Worm (Caenorhabditis elegans) whole organism, L1 larva: ENCODE measurements around the gene C10E2.2.

Source experiments
- C04F5.9 ChIP-seq: sonication (generic microtip); optimal IDR thresholded peaks from 2 replicates; lab custom pipeline; 2016; ENCODE audit warnings: missing genetic modification characterization, missing compliant biosample characterization
- C34B4.2 ChIP-seq: sonication (generic microtip); optimal IDR thresholded peaks from 2 replicates; lab custom pipeline; 2017; ENCODE audit warnings: mild to moderate bottlenecking, missing genetic modification characterization, missing compliant biosample characterization
- Y116A8C.19 ChIP-seq: sonication (generic microtip); optimal IDR thresholded peaks from 2 replicates; lab custom pipeline; 2016; ENCODE audit warnings: missing compliant biosample characterization, missing genetic modification characterization, borderline replicate concordance
- aly-2 ChIP-seq: fragments of 150-350 bp; optimal IDR thresholded peaks from 2 replicates; lab custom pipeline; 2014; ENCODE audit warnings: missing biosample characterization, missing genetic modification characterization
- ama-1 ChIP-seq: fragments of 150-350 bp; optimal IDR thresholded peaks from 2 replicates; lab custom pipeline; 2014
- blmp-1 ChIP-seq: fragments of 150-350 bp; optimal IDR thresholded peaks from 2 replicates; lab custom pipeline; 2014; ENCODE audit warnings: missing biosample characterization, missing genetic modification characterization
- ceh-82 ChIP-seq, 3 experiments: fragments of 150-350 bp in 1 of 3; sonication (generic microtip) in 2 of 3; optimal IDR thresholded peaks; 2 replicates each; lab custom pipeline; 2014 to 2017; ENCODE audit warnings: missing biosample characterization in 3 of 3, missing genetic modification characterization in 3 of 3
- ceh-88 ChIP-seq: fragments of 200-800 bp; sonication (Bioruptor generic); IDR thresholded peaks from 2 replicates; pipeline ENCODE4 v1.3.6; 2022; ENCODE audit warnings: missing genetic modification characterization, missing compliant biosample characterization
- efl-1 ChIP-seq, 4 experiments: fragments of 150-350 bp; optimal IDR thresholded peaks in 3 of 4; peaks in 1 of 4; 1 replicate in 1 of 4; 2 replicates in 3 of 4; lab custom pipeline; 2014; ENCODE audit warnings: missing biosample characterization in 2 of 4, missing genetic modification characterization in 2 of 4, missing genetic modification reagents in 2 of 4
- egl-13 ChIP-seq: sonication (generic microtip); optimal IDR thresholded peaks from 2 replicates; lab custom pipeline; 2016; ENCODE audit warnings: missing genotype, missing genetic modification reagents, missing genetic modification characterization, missing compliant biosample characterization
- elt-2 ChIP-seq: sonication (generic microtip); optimal IDR thresholded peaks from 2 replicates; lab custom pipeline; 2016; ENCODE audit warnings: missing genetic modification characterization, mild to moderate bottlenecking, inconsistent platforms, missing compliant biosample characterization, missing genetic modification reagents
- elt-3 ChIP-seq, 6 experiments: fragments of 150-350 bp in 1 of 6; sonication (generic microtip); optimal IDR thresholded peaks; 2 replicates each; lab custom pipeline; 2017 to 2018; ENCODE audit warnings: missing biosample characterization in 6 of 6, missing genetic modification characterization in 6 of 6, inconsistent platforms in 1 of 6
- ets-5 ChIP-seq: fragments of 200-800 bp; sonication (Bioruptor generic); IDR thresholded peaks from 2 replicates; pipeline ENCODE4 v1.3.6; 2022; ENCODE audit warnings: missing genetic modification characterization, missing compliant biosample characterization
- fkh-10 ChIP-seq: sonication (generic microtip); optimal IDR thresholded peaks from 2 replicates; lab custom pipeline; 2017; ENCODE audit warnings: missing biosample characterization, missing genetic modification reagents, missing genetic modification characterization
- fkh-8 ChIP-seq: sonication (generic microtip); optimal IDR thresholded peaks from 2 replicates; lab custom pipeline; 2016; ENCODE audit warnings: mild to moderate bottlenecking, missing genetic modification characterization, missing compliant biosample characterization
- hlh-17 ChIP-seq: fragments of 200-800 bp; sonication (Bioruptor generic); optimal IDR thresholded peaks from 2 replicates; lab custom pipeline; 2018; ENCODE audit warnings: missing genetic modification characterization, mild to moderate bottlenecking, missing compliant biosample characterization, moderate library complexity, borderline replicate concordance
- lin-14 ChIP-seq: fragments of 200-800 bp; sonication (Bioruptor generic); optimal IDR thresholded peaks from 2 replicates; lab custom pipeline; 2018; ENCODE audit warnings: mild to moderate bottlenecking, missing genetic modification characterization, moderate library complexity, missing compliant biosample characterization
- lin-35 ChIP-seq, 2 experiments: fragments of 150-350 bp; optimal IDR thresholded peaks; 2 replicates each; lab custom pipeline; 2014; ENCODE audit warnings: missing biosample characterization in 2 of 2, missing genetic modification characterization in 2 of 2, missing genetic modification reagents in 2 of 2
- lin-39 ChIP-seq: fragments of 150-350 bp; optimal IDR thresholded peaks from 2 replicates; lab custom pipeline; 2014; ENCODE audit warnings: missing biosample characterization, missing genetic modification reagents, missing genetic modification characterization
- lsy-2 ChIP-seq, 2 experiments: fragments of 150-350 bp; optimal IDR thresholded peaks; 2 replicates each; lab custom pipeline; 2014; ENCODE audit warnings: missing biosample characterization in 2 of 2, missing genetic modification characterization in 2 of 2
- mab-9 ChIP-seq: fragments of 200-800 bp; sonication (Bioruptor generic); IDR thresholded peaks from 2 replicates; pipeline ENCODE4 v1.3.6; 2022; ENCODE audit warnings: missing genetic modification reagents, missing genetic modification characterization, missing compliant biosample characterization
- mdl-1 ChIP-seq, 2 experiments: fragments of 150-350 bp; optimal IDR thresholded peaks; 2 replicates each; lab custom pipeline; 2014 to 2017; ENCODE audit warnings: missing biosample characterization in 2 of 2, missing genetic modification characterization in 2 of 2, inconsistent platforms in 1 of 2
- mef-2 ChIP-seq: fragments of 150-350 bp; optimal IDR thresholded peaks from 2 replicates; lab custom pipeline; 2014; ENCODE audit warnings: missing biosample characterization, missing genetic modification characterization
- mep-1 ChIP-seq: fragments of 150-350 bp; optimal IDR thresholded peaks from 2 replicates; lab custom pipeline; 2014; ENCODE audit warnings: missing biosample characterization, missing genetic modification characterization
- nhr-19 ChIP-seq: fragments of 200-800 bp; sonication (Bioruptor generic); conservative IDR thresholded peaks from 2 replicates; pipeline ENCODE4 v1.3.6; 2022; ENCODE audit warnings: missing genetic modification characterization, missing compliant biosample characterization
- nhr-20 ChIP-seq: sonication (generic microtip); optimal IDR thresholded peaks from 2 replicates; lab custom pipeline; 2016; ENCODE audit warnings: mild to moderate bottlenecking, missing genetic modification characterization, missing compliant biosample characterization
- nhr-237 ChIP-seq: fragments of 150-350 bp; optimal IDR thresholded peaks from 2 replicates; lab custom pipeline; 2014; ENCODE audit warnings: missing biosample characterization, missing genetic modification characterization
- nhr-47 ChIP-seq: sonication (generic microtip); optimal IDR thresholded peaks from 2 replicates; lab custom pipeline; 2016; ENCODE audit warnings: mild to moderate bottlenecking, missing genetic modification characterization, moderate library complexity, missing compliant biosample characterization
- nhr-71 ChIP-seq: sonication (generic microtip); optimal IDR thresholded peaks from 2 replicates; lab custom pipeline; 2016; ENCODE audit warnings: mild to moderate bottlenecking, missing genetic modification characterization, moderate library complexity, missing compliant biosample characterization
- nhr-84 ChIP-seq: sonication (generic microtip); optimal IDR thresholded peaks from 2 replicates; lab custom pipeline; 2017; ENCODE audit warnings: missing biosample characterization, missing genetic modification characterization
- pax-3 ChIP-seq: fragments of 200-800 bp; sonication (Bioruptor generic); optimal IDR thresholded peaks from 2 replicates; lab custom pipeline; 2018; ENCODE audit warnings: mild to moderate bottlenecking, missing genetic modification characterization, moderate library complexity, missing compliant biosample characterization
- rnt-1 ChIP-seq: sonication (generic microtip); optimal IDR thresholded peaks from 2 replicates; lab custom pipeline; 2016; ENCODE audit warnings: mild to moderate bottlenecking, missing genetic modification characterization, moderate library complexity, missing compliant biosample characterization
- snu-23 ChIP-seq: sonication (generic microtip); optimal IDR thresholded peaks from 2 replicates; lab custom pipeline; 2016; ENCODE audit warnings: missing genetic modification characterization, missing compliant biosample characterization
- sptf-1 ChIP-seq: fragments of 150-350 bp; optimal IDR thresholded peaks from 2 replicates; lab custom pipeline; 2014; ENCODE audit warnings: missing biosample characterization, missing genetic modification characterization
- sup-37 ChIP-seq: fragments of 200-800 bp; sonication (Bioruptor generic); optimal IDR thresholded peaks from 2 replicates; lab custom pipeline; 2018; ENCODE audit warnings: mild to moderate bottlenecking, missing genetic modification characterization, missing compliant biosample characterization
- swsn-7 ChIP-seq: sonication (generic microtip); optimal IDR thresholded peaks from 2 replicates; lab custom pipeline; 2016; ENCODE audit warnings: missing genetic modification characterization, missing compliant biosample characterization
- tbx-2 ChIP-seq: sonication (generic microtip); optimal IDR thresholded peaks from 2 replicates; lab custom pipeline; 2016; ENCODE audit warnings: missing genetic modification characterization, missing compliant biosample characterization
- tlp-1 ChIP-seq: fragments of 150-350 bp; optimal IDR thresholded peaks from 2 replicates; lab custom pipeline; 2014; ENCODE audit warnings: missing biosample characterization, missing genetic modification characterization
- unc-130 ChIP-seq: fragments of 150-350 bp; optimal IDR thresholded peaks from 2 replicates; lab custom pipeline; 2017; ENCODE audit warnings: missing biosample characterization, missing genetic modification characterization, inconsistent platforms
- unc-62 ChIP-seq: fragments of 150-350 bp; optimal IDR thresholded peaks from 2 replicates; lab custom pipeline; 2014; ENCODE audit warnings: missing biosample characterization, missing genetic modification reagents, missing genetic modification characterization
- vab-15 ChIP-seq: sonication (generic microtip); optimal IDR thresholded peaks from 2 replicates; lab custom pipeline; 2017; ENCODE audit warnings: missing genotype, mild to moderate bottlenecking, missing genetic modification characterization, missing compliant biosample characterization
- zip-4 ChIP-seq: fragments of 200-800 bp; sonication (Bioruptor generic); optimal IDR thresholded peaks from 2 replicates; lab custom pipeline; 2018; ENCODE audit warnings: mild to moderate bottlenecking, missing genetic modification characterization, moderate library complexity, missing compliant biosample characterization
- ztf-4 ChIP-seq: fragments of 150-350 bp; optimal IDR thresholded peaks from 2 replicates; lab custom pipeline; 2014; ENCODE audit warnings: missing biosample characterization, missing genetic modification characterization

C10E2.2 gene

ce11 chrX:16786021-16786488 lies 41.0 kb downstream of the C10E2.2 start, which contains the start of gene T01C8.2 (continued):
- TF ChIP-seq lin-14 (GFP tag; lab: Kevin White, UChicago) (peak; percentile 79), nhr-71 (tag; lab: Kevin White, UChicago) (peak; percentile 58), nhr-237 (tag; lab: Kevin White, UChicago) (no peak), nhr-84 (tag; lab: Kevin White, UChicago) (no peak), lin-35 (GFP tag; optimal IDR thresholded peaks at IDR 0.05; lab: Kevin White, UChicago) (peak in 1 of 2 experiments; percentile 55), lin-39 (tag; lab: Kevin White, UChicago) (no peak), elt-3 (tag; optimal IDR thresholded peaks at IDR 0.05; lab: Kevin White, UChicago) (peak in 4 of 6 experiments; percentile 30 to 63 (median 46))

ce11 chrX:16787152-16787551 lies 42.1 kb downstream of the C10E2.2 start:
- TF ChIP-seq efl-1 (optimal IDR thresholded peaks at IDR 0.05; lab: Kevin White, UChicago) = no peak
- TF ChIP-seq efl-1 (GFP tag; optimal IDR thresholded peaks at IDR 0.05 in 1 of 2; lab: Kevin White, UChicago) = peak in 1 of 2 experiments; percentile 81
- no peak for TF ChIP-seq ceh-82 (tag; optimal IDR thresholded peaks at IDR 0.05; lab: Kevin White, UChicago)

ce11 chrX:16792700-16793176 lies 47.7 kb downstream of the C10E2.2 start, which contains the start of gene got-1.2:
Gene got-1.2, minus strand, starts transcription at chrX:16793126.
- TF ChIP-seq mab-9 (GFP tag; lab: Robert Waterston, UW) = no peak
- no peak for TF ChIP-seq zip-4 (GFP tag; lab: Kevin White, UChicago)
- TF ChIP-seq lsy-2 (tag; optimal IDR thresholded peaks at IDR 0.05; lab: Kevin White, UChicago) = no peak
- no peak for TF ChIP-seq mep-1 (tag; lab: Kevin White, UChicago)
- no peak for TF ChIP-seq ztf-4 (tag; lab: Kevin White, UChicago)
- no peak for TF ChIP-seq efl-1 (optimal IDR thresholded peaks at IDR 0.05; lab: Kevin White, UChicago)
- peak in 1 of 2 experiments; percentile 75 for TF ChIP-seq efl-1 (GFP tag; optimal IDR thresholded peaks at IDR 0.05 in 1 of 2; lab: Kevin White, UChicago)

- TF ChIP-seq fkh-10 (GFP tag; lab: Kevin White, UChicago) = no peak
- TF ChIP-seq ceh-88 = no peak
- peak in 1 of 2 experiments; percentile 12 for TF ChIP-seq efl-1 (optimal IDR thresholded peaks at IDR 0.05; lab: Kevin White, UChicago)
- no peak for TF ChIP-seq efl-1 (GFP tag; optimal IDR thresholded peaks at IDR 0.05 in 1 of 2; lab: Kevin White, UChicago)
- no peak for TF ChIP-seq C04F5.9 (tag; lab: Kevin White, UChicago)
- no peak for TF ChIP-seq C34B4.2 (tag; lab: Kevin White, UChicago)
- TF ChIP-seq hlh-17 (GFP tag; lab: Kevin White, UChicago) = no peak
- no peak for TF ChIP-seq unc-62 (GFP tag; lab: Kevin White, UChicago)
- TF ChIP-seq nhr-71 (tag; lab: Kevin White, UChicago) = peak; percentile 49
- peak in 1 of 6 experiments; percentile 46 for TF ChIP-seq elt-3 (tag; optimal IDR thresholded peaks at IDR 0.05; lab: Kevin White, UChicago)
- TF ChIP-seq tbx-2 (tag; lab: Kevin White, UChicago) = peak; percentile 20
- TF ChIP-seq elt-2 = no peak
- peak in 1 of 2 experiments; percentile 55 for TF ChIP-seq lin-35 (GFP tag; optimal IDR thresholded peaks at IDR 0.05; lab: Kevin White, UChicago)
- TF ChIP-seq fkh-8 (tag; lab: Kevin White, UChicago) = peak; percentile 35
- no peak for TF ChIP-seq mef-2
- no peak for TF ChIP-seq ets-5
- TF ChIP-seq nhr-19 (GFP tag; lab: Robert Waterston, UW) = peak; percentile 23; the same call in 1 of the 2 replicates
- TF ChIP-seq nhr-20 (tag; lab: Kevin White, UChicago) = peak; percentile 2
- TF ChIP-seq vab-15 (tag; lab: Kevin White, UChicago) = no peak
- no peak for TF ChIP-seq sptf-1 (tag; lab: Kevin White, UChicago)
- TF ChIP-seq snu-23 (GFP tag; lab: Kevin White, UChicago) = peak; percentile 23
- TF ChIP-seq ama-1 = no peak
- TF ChIP-seq sup-37 = no peak
- TF ChIP-seq mdl-1 (tag; optimal IDR thresholded peaks at IDR 0.05; lab: Kevin White, UChicago) = peak in 1 of 2 experiments; percentile 72
- TF ChIP-seq egl-13 (tag; lab: Kevin White, UChicago) = no peak
- peak; percentile 17 for TF ChIP-seq blmp-1 (tag; lab: Kevin White, UChicago)
- peak; percentile 34 for TF ChIP-seq unc-130 (tag; lab: Kevin White, UChicago)
- TF ChIP-seq lsy-2 (tag; optimal IDR thresholded peaks at IDR 0.05; lab: Kevin White, UChicago) = peak in 1 of 2 experiments; percentile 10
- no peak for TF ChIP-seq pax-3 (tag; lab: Kevin White, UChicago)
- TF ChIP-seq rnt-1 = peak; percentile 33
- peak; percentile 78 for TF ChIP-seq lin-14 (GFP tag; lab: Kevin White, UChicago)
- no peak for TF ChIP-seq tlp-1 (tag; lab: Kevin White, UChicago)
- TF ChIP-seq nhr-47 (tag; lab: Kevin White, UChicago) = peak; percentile 38
- no peak for TF ChIP-seq aly-2
- no peak for TF ChIP-seq Y116A8C.19 (tag; lab: Kevin White, UChicago)
- peak; percentile 18 for TF ChIP-seq swsn-7 (tag; lab: Kevin White, UChicago)
- no peak for TF ChIP-seq lin-39 (tag; lab: Kevin White, UChicago)
- TF ChIP-seq, all 84 proteins: peak for 17
These were observed 48.4 kb downstream of the C10E2.2 start for ce11 chrX:16793470-16793869.
